Worm (Caenorhabditis elegans): ENCODE measurements around the gene ZK1248.15.

The ZK1248.15 gene

DNA sequence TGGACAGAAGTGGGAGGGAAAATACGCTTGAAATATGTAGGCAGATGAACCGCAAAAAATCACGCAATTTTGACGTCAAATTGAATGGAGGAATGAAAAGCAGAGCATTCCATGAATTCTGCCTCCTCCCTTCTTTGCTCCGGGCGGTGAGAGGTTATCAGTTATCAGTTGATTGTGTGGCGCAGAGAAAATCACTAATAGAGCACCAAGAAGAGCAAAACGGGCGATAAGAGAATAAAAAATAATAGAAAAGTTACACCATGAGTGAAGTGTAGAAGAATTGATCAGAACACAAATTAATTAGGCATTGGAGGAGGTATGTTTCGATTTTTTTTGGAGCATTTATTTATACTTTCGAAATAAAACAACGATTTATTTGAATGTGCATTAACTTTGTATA is 31.8 kb downstream of the ZK1248.15 start (continued):
- TF ChIP-seq fos-1 (tag; optimal IDR thresholded peaks at IDR 0.05): no peak
- no peak for TF ChIP-seq attf-4 (tag; optimal IDR thresholded peaks at IDR 0.05)
- no peak for TF ChIP-seq gei-8 (GFP tag; optimal IDR thresholded peaks at IDR 0.05)
- TF ChIP-seq hmg-1.1 (GFP tag; IDR thresholded peaks at IDR 0.05): no peak
- no peak for TF ChIP-seq daf-19 (GFP tag; conservative IDR thresholded peaks at IDR 0.05)
- no peak for TF ChIP-seq ctbp-1 (GFP tag; IDR thresholded peaks at IDR 0.05)
- TF ChIP-seq madf-9 (GFP tag; conservative IDR thresholded peaks at IDR 0.05): no peak
- TF ChIP-seq nhr-41 (GFP tag; IDR thresholded peaks at IDR 0.05): peak; percentile 60; the same call in 1 of the 2 replicates
- TF ChIP-seq tag-97 (GFP tag; IDR thresholded peaks at IDR 0.05): no peak
- TF ChIP-seq nhr-28 (tag; optimal IDR thresholded peaks at IDR 0.05): peak; percentile 90
- no peak for TF ChIP-seq vab-7 (GFP tag; IDR thresholded peaks at IDR 0.05)
- TF ChIP-seq rbr-2 (tag; optimal IDR thresholded peaks at IDR 0.05): no peak
- no peak for TF ChIP-seq F37D6.2 (tag; optimal IDR thresholded peaks at IDR 0.05)
- TF ChIP-seq skn-1 (tag; optimal IDR thresholded peaks at IDR 0.05): no peak
- TF ChIP-seq pqm-1 (tag; optimal IDR thresholded peaks at IDR 0.05): peak; percentile 92
- TF ChIP-seq nhr-10 (tag; optimal IDR thresholded peaks at IDR 0.05): no peak
- no peak for TF ChIP-seq lin-29 (GFP tag; IDR thresholded peaks at IDR 0.05)
- no peak for TF ChIP-seq mdt-29 (GFP tag; IDR thresholded peaks at IDR 0.05)
- TF ChIP-seq zip-11 (GFP tag; IDR thresholded peaks at IDR 0.05): no peak
- peak; percentile 28 for TF ChIP-seq dve-1 (tag; optimal IDR thresholded peaks at IDR 0.05; ENCODE audit: insufficient read depth)
- no peak for TF ChIP-seq nhr-6 (tag; optimal IDR thresholded peaks at IDR 0.05)
- no peak for TF ChIP-seq snpc-1.2 (GFP tag; IDR thresholded peaks at IDR 0.05)
- no peak for TF ChIP-seq spr-1 (tag; optimal IDR thresholded peaks at IDR 0.05)
- TF ChIP-seq unc-130 (GFP tag; optimal IDR thresholded peaks at IDR 0.05): no peak
- TF ChIP-seq nhr-77 (tag; optimal IDR thresholded peaks at IDR 0.05): peak; percentile 52
- peak; percentile 89 for TF ChIP-seq dmd-6 (GFP tag; IDR thresholded peaks at IDR 0.05)
- no peak for TF ChIP-seq ZK337.2 (GFP tag; IDR thresholded peaks at IDR 0.05)

DNA sequence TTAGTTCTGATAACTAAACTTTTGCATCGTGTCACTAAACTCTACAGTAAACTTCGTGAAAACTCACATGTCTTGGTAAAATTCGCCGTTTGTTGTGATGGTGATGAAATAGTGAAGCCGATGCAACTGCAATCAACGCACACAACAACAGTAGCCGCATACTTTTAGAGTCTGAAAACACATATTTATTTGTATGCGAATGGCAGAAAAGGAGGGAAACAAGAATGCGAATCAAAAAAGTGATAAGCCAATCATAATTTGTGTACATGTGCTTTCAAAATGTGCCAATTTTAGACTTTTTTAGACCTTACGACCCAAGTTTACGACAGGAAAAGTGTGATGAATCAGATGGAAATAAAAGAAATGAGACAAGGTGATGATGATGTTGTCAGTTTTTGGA is 33.0 kb downstream of the ZK1248.15 start, which contains the start of gene K05F1.10:
TSS of gene K05F1.10 (minus strand) at position 171 of the 400 bp plus-strand sequence.
- TF ChIP-seq daf-16 (GFP tag; optimal IDR thresholded peaks at IDR 0.05) (no peak), daf-16 (tag; optimal IDR thresholded peaks at IDR 0.05) (peak; percentile 88), ztf-11 (tag; optimal IDR thresholded peaks at IDR 0.05) (no peak), pqm-1 (tag; optimal IDR thresholded peaks at IDR 0.05) (peak; percentile 19), nhr-28 (tag; optimal IDR thresholded peaks at IDR 0.05) (peak; percentile 23), sdz-12 (GFP tag; optimal IDR thresholded peaks at IDR 0.05) (no peak), mdl-1 (tag; optimal IDR thresholded peaks at IDR 0.05) (peak in 1 of 2 experiments; percentile 3), vab-7 (GFP tag; IDR thresholded peaks at IDR 0.05) (no peak), spr-3 (GFP tag; optimal IDR thresholded peaks at IDR 0.05) (no peak), ceh-20 (GFP tag; IDR thresholded peaks at IDR 0.05) (no peak), T26A8.4 (GFP tag; IDR thresholded peaks at IDR 0.05) (no peak), snpc-4 (tag; optimal IDR thresholded peaks at IDR 0.05) (no peak), T20F7.1 (GFP tag; optimal IDR thresholded peaks at IDR 0.05) (no peak), mdt-29 (GFP tag; IDR thresholded peaks at IDR 0.05) (no peak), lim-7 (GFP tag; IDR thresholded peaks at IDR 0.05) (no peak), set-16 (GFP tag; IDR thresholded peaks at IDR 0.05) (no peak), unc-39 (tag; optimal IDR thresholded peaks at IDR 0.05) (no peak), lin-38 (GFP tag; IDR thresholded peaks at IDR 0.05) (no peak), hlh-11 (tag; optimal IDR thresholded peaks at IDR 0.05) (peak; percentile 38), daf-12 (tag; optimal IDR thresholded peaks at IDR 0.05) (no peak), fkh-10 (GFP tag; optimal IDR thresholded peaks at IDR 0.05) (no peak), Y75B8A.6 (GFP tag; IDR thresholded peaks at IDR 0.05) (no peak), daf-19 (GFP tag; conservative IDR thresholded peaks at IDR 0.05) (no peak), nhr-11 (tag; optimal IDR thresholded peaks at IDR 0.05) (no peak), aha-1 (tag) (no peak), zip-11 (GFP tag; IDR thresholded peaks at IDR 0.05) (no peak), duxl-1 (tag; optimal IDR thresholded peaks at IDR 0.05; ENCODE audit: poor library complexity) (no peak), F49E8.2 (tag; optimal IDR thresholded peaks at IDR 0.05; ENCODE audit: borderline replicate concordance) (no peak), lir-3 (tag; optimal IDR thresholded peaks at IDR 0.05) (no peak), php-3 (GFP tag; IDR thresholded peaks at IDR 0.05) (peak; percentile 46; the same call in 1 of the 2 replicates), hlh-30 (tag; optimal IDR thresholded peaks at IDR 0.05; ENCODE audit: insufficient read depth) (peak; percentile 45)

Data from whole organism, L4 larva.